Worm (Caenorhabditis elegans) whole organism, young adult: ENCODE measurements around the gene Y75D11A.6.
"Not testable (repeated sequence)": the region's sequence is repeated elsewhere in the genome, so short reads cannot be mapped to it uniquely, and the experiment has no call there.

Source experiments
- B0019.2 ChIP-seq: fragments of 200-800 bp; sonication (Bioruptor generic); conservative IDR thresholded peaks from 2 replicates; pipeline ENCODE4 v1.3.6; 2022; ENCODE audit warnings: missing genetic modification reagents, missing genetic modification characterization, missing compliant biosample characterization
- B0336.3 ChIP-seq: fragments of 200-800 bp; sonication (Bioruptor generic); IDR thresholded peaks from 2 replicates; pipeline ENCODE4 v1.3.6; 2022; ENCODE audit warnings: missing genetic modification characterization, missing compliant biosample characterization
- F33H1.4 ChIP-seq: fragments of 200-800 bp; sonication (Bioruptor generic); IDR thresholded peaks from 2 replicates; pipeline ENCODE4 v1.3.6; 2022; ENCODE audit warnings: missing genetic modification reagents, missing genetic modification characterization, missing compliant biosample characterization
- F37B4.10 ChIP-seq: fragments of 200-800 bp; sonication (Bioruptor generic); IDR thresholded peaks from 2 replicates; pipeline ENCODE4 v1.3.6; 2022; ENCODE audit warnings: missing genetic modification characterization, missing compliant biosample characterization
- K11D2.4 ChIP-seq: fragments of 200-800 bp; sonication (Bioruptor generic); IDR thresholded peaks from 2 replicates; pipeline ENCODE4 v1.3.6; 2022; ENCODE audit warnings: missing genetic modification reagents, missing genetic modification characterization, missing compliant biosample characterization
- ZK185.1 ChIP-seq: sonication (generic microtip); optimal IDR thresholded peaks from 2 replicates; lab custom pipeline; 2016; ENCODE audit warnings: mild to moderate bottlenecking, missing genetic modification characterization, missing compliant biosample characterization; ENCODE audit not compliant: poor library complexity, severe bottlenecking
- attf-5 ChIP-seq: fragments of 200-800 bp; sonication (Bioruptor generic); optimal IDR thresholded peaks from 2 replicates; lab custom pipeline; 2018; ENCODE audit warnings: mild to moderate bottlenecking, missing genetic modification characterization, missing compliant biosample characterization
- ceh-79 ChIP-seq: sonication (generic microtip); optimal IDR thresholded peaks from 2 replicates; lab custom pipeline; 2017; ENCODE audit warnings: mild to moderate bottlenecking, missing genetic modification characterization, missing compliant biosample characterization
- die-1 ChIP-seq: sonication (generic microtip); optimal IDR thresholded peaks from 2 replicates; lab custom pipeline; 2016; ENCODE audit warnings: missing genotype, mild to moderate bottlenecking, missing genetic modification characterization, missing compliant biosample characterization
- ekl-4 ChIP-seq: fragments of 200-800 bp; sonication (Bioruptor generic); IDR thresholded peaks from 2 replicates; pipeline ENCODE4 v1.3.6; 2022; ENCODE audit warnings: missing genetic modification reagents, missing genetic modification characterization, missing compliant biosample characterization
- ets-4 ChIP-seq: fragments of 200-800 bp; sonication (Bioruptor generic); optimal IDR thresholded peaks from 2 replicates; lab custom pipeline; 2018; ENCODE audit warnings: mild to moderate bottlenecking, missing genetic modification characterization, missing compliant biosample characterization
- fkh-3 ChIP-seq: sonication (generic microtip); optimal IDR thresholded peaks from 2 replicates; lab custom pipeline; 2016; ENCODE audit warnings: mild to moderate bottlenecking, missing genetic modification characterization, missing compliant biosample characterization
- gei-17 ChIP-seq: fragments of 200-800 bp; sonication (Bioruptor generic); optimal IDR thresholded peaks from 2 replicates; lab custom pipeline; 2018; ENCODE audit warnings: mild to moderate bottlenecking, missing genetic modification characterization, missing compliant biosample characterization
- hmg-1.2 ChIP-seq: fragments of 200-800 bp; sonication (Bioruptor generic); IDR thresholded peaks from 2 replicates; pipeline ENCODE4 v1.3.6; 2022; ENCODE audit warnings: missing genetic modification reagents, missing genetic modification characterization, missing compliant biosample characterization
- hrde-1 ChIP-seq: sonication (generic microtip); optimal IDR thresholded peaks from 2 replicates; lab custom pipeline; 2016; ENCODE audit warnings: missing genetic modification characterization, mild to moderate bottlenecking, missing compliant biosample characterization, moderate library complexity, missing genotype, missing genetic modification reagents, borderline replicate concordance
- let-607 ChIP-seq, 2 experiments: fragments of 200-800 bp in 1 of 2; sonication (Bioruptor generic) in 1 of 2; sonication (generic microtip) in 1 of 2; optimal IDR thresholded peaks; 2 replicates each; lab custom pipeline; 2016 to 2018; ENCODE audit warnings: mild to moderate bottlenecking in 2 of 2, missing compliant biosample characterization in 2 of 2, missing genetic modification characterization in 2 of 2, moderate library complexity in 2 of 2, missing genotype in 1 of 2
- lin-26 ChIP-seq: fragments of 200-800 bp; sonication (Bioruptor generic); IDR thresholded peaks from 2 replicates; pipeline ENCODE4 v1.3.6; 2022; ENCODE audit warnings: missing genetic modification reagents, missing genetic modification characterization, missing compliant biosample characterization
- madf-10 ChIP-seq: sonication (generic microtip); optimal IDR thresholded peaks from 2 replicates; lab custom pipeline; 2016; ENCODE audit warnings: mild to moderate bottlenecking, missing genetic modification characterization, missing compliant biosample characterization
- madf-6 ChIP-seq: fragments of 200-800 bp; sonication (Bioruptor generic); IDR thresholded peaks from 2 replicates; pipeline ENCODE4 v1.3.6; 2022; ENCODE audit warnings: missing genetic modification reagents, missing genetic modification characterization, missing compliant biosample characterization
- mxl-1 ChIP-seq: sonication (generic microtip); optimal IDR thresholded peaks from 2 replicates; lab custom pipeline; 2016; ENCODE audit warnings: missing genetic modification characterization, missing compliant biosample characterization
- nfya-1 ChIP-seq: sonication (generic microtip); optimal IDR thresholded peaks from 2 replicates; lab custom pipeline; 2017; ENCODE audit warnings: antibody characterized with exemption, missing compliant biosample characterization, missing genetic modification characterization, borderline replicate concordance; ENCODE audit not compliant: insufficient read depth
- nhr-27 ChIP-seq: fragments of 200-800 bp; sonication (Bioruptor generic); optimal IDR thresholded peaks from 2 replicates; lab custom pipeline; 2018; ENCODE audit warnings: mild to moderate bottlenecking, missing genetic modification characterization, moderate library complexity, missing compliant biosample characterization
- nhr-80 ChIP-seq: sonication (generic microtip); optimal IDR thresholded peaks from 2 replicates; lab custom pipeline; 2016; ENCODE audit warnings: missing genetic modification characterization, missing compliant biosample characterization
- nhr-90 ChIP-seq: sonication (generic microtip); optimal IDR thresholded peaks from 2 replicates; lab custom pipeline; 2016; ENCODE audit warnings: missing genotype, mild to moderate bottlenecking, missing genetic modification characterization, missing compliant biosample characterization
- pbrm-1 ChIP-seq: fragments of 200-800 bp; sonication (Bioruptor generic); IDR thresholded peaks from 2 replicates; pipeline ENCODE4 v1.3.6; 2022; ENCODE audit warnings: missing genetic modification reagents, missing genetic modification characterization, missing compliant biosample characterization
- repo-1 ChIP-seq: sonication (generic microtip); optimal IDR thresholded peaks from 2 replicates; lab custom pipeline; 2017; ENCODE audit warnings: mild to moderate bottlenecking, missing genetic modification characterization, missing compliant biosample characterization
- rpc-1 ChIP-seq, 2 experiments: fragments of 150-350 bp in 1 of 2; sonication (generic microtip) in 1 of 2; optimal IDR thresholded peaks; 2 replicates each; lab custom pipeline; 2014 to 2018; ENCODE audit warnings: missing biosample characterization in 1 of 2, missing genetic modification characterization in 1 of 2, missing genetic modification reagents in 1 of 2, missing genotype in 1 of 2
- sdz-38 ChIP-seq: sonication (generic microtip); optimal IDR thresholded peaks from 2 replicates; lab custom pipeline; 2016; ENCODE audit warnings: missing genotype, missing genetic modification characterization, missing compliant biosample characterization
- snpc-1.1 ChIP-seq: sonication (generic microtip); optimal IDR thresholded peaks from 2 replicates; lab custom pipeline; 2017; ENCODE audit warnings: missing genetic modification characterization, mild to moderate bottlenecking, missing compliant biosample characterization, antibody characterized with exemption, moderate library complexity, missing genotype, missing genetic modification reagents; ENCODE audit not compliant: insufficient read depth
- somi-1 ChIP-seq: fragments of 200-800 bp; sonication (Bioruptor generic); optimal IDR thresholded peaks from 2 replicates; lab custom pipeline; 2018; ENCODE audit warnings: mild to moderate bottlenecking, missing genetic modification characterization, missing compliant biosample characterization
- tbx-9 ChIP-seq: sonication (generic microtip); optimal IDR thresholded peaks from 2 replicates; lab custom pipeline; 2016; ENCODE audit warnings: borderline replicate concordance, missing genetic modification characterization, inconsistent platforms, missing compliant biosample characterization
- unc-62 ChIP-seq: fragments of 150-350 bp; optimal IDR thresholded peaks from 2 replicates; lab custom pipeline; 2014; ENCODE audit warnings: missing biosample characterization, missing genetic modification reagents, missing genetic modification characterization
- zfh-2 ChIP-seq: fragments of 200-800 bp; sonication (Bioruptor generic); conservative IDR thresholded peaks from 2 replicates; pipeline ENCODE4 v1.3.6; 2022; ENCODE audit warnings: missing genetic modification reagents, missing genetic modification characterization, missing compliant biosample characterization
- zim-3 ChIP-seq: sonication (generic microtip); optimal IDR thresholded peaks from 2 replicates; lab custom pipeline; 2017; ENCODE audit warnings: mild to moderate bottlenecking, missing genetic modification characterization, moderate library complexity, missing compliant biosample characterization
- ztf-26 ChIP-seq: sonication (generic microtip); optimal IDR thresholded peaks from 2 replicates; lab custom pipeline; 2017; ENCODE audit warnings: missing genetic modification characterization, missing compliant biosample characterization
- ztf-3 ChIP-seq: fragments of 200-800 bp; sonication (Bioruptor generic); optimal IDR thresholded peaks from 2 replicates; lab custom pipeline; 2018; ENCODE audit warnings: mild to moderate bottlenecking, missing genetic modification characterization, missing compliant biosample characterization

The Y75D11A.6 gene

DNA sequence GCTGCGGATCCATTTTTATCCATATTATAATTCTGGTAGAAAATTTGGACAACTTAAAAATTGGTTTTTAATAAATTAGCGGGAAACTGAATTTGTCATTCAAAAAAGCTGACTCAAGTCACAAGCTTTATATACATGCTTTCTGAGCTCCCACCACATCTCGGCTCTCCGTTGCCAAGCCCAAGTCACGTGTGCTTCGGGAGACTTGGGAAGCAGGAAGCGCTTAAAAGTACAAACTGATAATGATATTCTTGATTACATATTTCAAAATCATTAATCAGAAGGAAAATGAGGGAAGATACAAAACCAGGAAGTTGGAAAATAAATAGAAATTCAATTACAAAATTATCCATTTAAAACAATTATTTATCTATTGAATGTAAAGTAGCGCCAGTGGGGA lies 29.6 kb upstream of the Y75D11A.6 start, which contains the start of gene elc-2:
Gene elc-2 (minus strand): TSS at position 101 of the 400 bp plus-strand sequence.
- TF ChIP-seq madf-6 (no peak), hmg-1.2 (no peak)
- TF ChIP-seq, all 124 proteins: peak for 0

DNA sequence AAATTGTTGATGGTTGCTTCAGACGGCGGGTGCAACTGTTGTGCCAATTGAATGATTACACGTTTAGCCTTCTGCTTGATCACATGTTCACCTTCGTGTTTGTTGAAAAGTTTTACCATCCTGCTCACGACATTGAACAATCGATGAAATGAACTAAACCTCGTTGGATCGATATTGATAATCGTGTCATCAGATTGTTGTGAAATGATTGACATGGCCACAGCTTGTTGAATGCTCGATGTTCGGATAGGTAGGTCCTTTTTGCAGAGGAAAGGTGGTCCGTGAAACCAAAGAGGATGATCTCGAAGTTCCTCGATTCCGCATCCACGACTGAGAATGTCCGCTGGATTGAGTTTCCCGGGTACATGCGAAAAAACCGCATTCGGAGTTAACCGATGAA lies 21.3 kb upstream of the Y75D11A.6 start:
- no peak for TF ChIP-seq nfya-1
- TF ChIP-seq zfh-2 (GFP tag; lab: Robert Waterston, UW) = no peak
- no peak for TF ChIP-seq F37B4.10 (GFP tag; lab: Robert Waterston, UW)

ce11 chrX:1746117-1746516 lies 2.3 kb downstream of the Y75D11A.6 start, which contains the start of gene Y75D11A.3:
Y75D11A.3 (minus strand) TSS chrX:1746217.
- TF ChIP-seq madf-6; snpc-1.1 (tag; lab: Kevin White, UChicago); hrde-1: not testable (repeated sequence)

ce11 chrX:1742530-1742929 lies 5.8 kb downstream of the Y75D11A.6 start, which contains the start of gene Y75D11A.2:
Y75D11A.2 (plus strand) TSS chrX:1742830.
- TF ChIP-seq rpc-1 (optimal IDR thresholded peaks at IDR 0.05; lab: Kevin White, UChicago); rpc-1 (tag; optimal IDR thresholded peaks at IDR 0.05; lab: Kevin White, UChicago); somi-1; madf-10: not testable (repeated sequence)
- TF ChIP-seq, all 124 proteins: peak for 0; not testable (repeated sequence) for 124

- TF ChIP-seq ztf-26 = no peak
- no peak for TF ChIP-seq B0019.2 (GFP tag; lab: Robert Waterston, UW)
- no peak for TF ChIP-seq attf-5 (GFP tag; lab: Kevin White, UChicago)
- TF ChIP-seq ZK185.1 (tag; lab: Kevin White, UChicago) = no peak
- TF ChIP-seq nhr-90 (tag; lab: Kevin White, UChicago) = no peak
- TF ChIP-seq B0336.3 (GFP tag; lab: Robert Waterston, UW) = no peak
- TF ChIP-seq lin-26 = no peak
- no peak for TF ChIP-seq tbx-9
- no peak for TF ChIP-seq ets-4 (GFP tag; lab: Kevin White, UChicago)
- TF ChIP-seq pbrm-1 = no peak
- no peak for TF ChIP-seq fkh-3
- no peak for TF ChIP-seq hmg-1.2
- no peak for TF ChIP-seq ceh-79 (tag; lab: Kevin White, UChicago)
- no peak for TF ChIP-seq nhr-80 (tag; lab: Kevin White, UChicago)
- no peak for TF ChIP-seq zim-3 (tag; lab: Kevin White, UChicago)
- TF ChIP-seq die-1 (tag; lab: Kevin White, UChicago) = no peak
- TF ChIP-seq sdz-38 (tag; lab: Kevin White, UChicago) = no peak
- no peak for TF ChIP-seq ekl-4 (GFP tag; lab: Robert Waterston, UW)
- TF ChIP-seq, all 124 proteins: peak for 0
Observed at ce11 chrX:1737606-1738005, 10.8 kb downstream of the Y75D11A.6 start, which contains the start of gene F07G6.10. F07G6.10 (plus strand) TSS chrX:1737906.

ce11 chrX:1735941-1736340 lies 12.4 kb downstream of the Y75D11A.6 start, which contains the start of gene F07G6.12:
F07G6.12 (plus strand) TSS chrX:1736241.
- no peak for TF ChIP-seq K11D2.4 (GFP tag; lab: Robert Waterston, UW)
- no peak for TF ChIP-seq nhr-80 (tag; lab: Kevin White, UChicago)
- TF ChIP-seq ztf-3 = no peak
- no peak for TF ChIP-seq F33H1.4 (GFP tag; lab: Robert Waterston, UW)
- no peak for TF ChIP-seq mxl-1 (tag; lab: Kevin White, UChicago)
- TF ChIP-seq let-607 (tag; optimal IDR thresholded peaks at IDR 0.05; lab: Kevin White, UChicago) = no peak
- TF ChIP-seq ztf-26 = no peak
- no peak for TF ChIP-seq nhr-27 (tag; lab: Kevin White, UChicago)
- TF ChIP-seq gei-17 (GFP tag; lab: Kevin White, UChicago) = no peak
- TF ChIP-seq unc-62 (GFP tag; lab: Kevin White, UChicago) = no peak
- TF ChIP-seq B0336.3 (GFP tag; lab: Robert Waterston, UW) = no peak
- no peak for TF ChIP-seq repo-1 (tag; lab: Kevin White, UChicago)
